Fruit fly (Drosophila melanogaster): ENCODE data around the gene CG11504.
A peak's percentile ranks its signal among the peaks of the same experiment; 100 is the strongest.

CG11504 gene

DNA sequence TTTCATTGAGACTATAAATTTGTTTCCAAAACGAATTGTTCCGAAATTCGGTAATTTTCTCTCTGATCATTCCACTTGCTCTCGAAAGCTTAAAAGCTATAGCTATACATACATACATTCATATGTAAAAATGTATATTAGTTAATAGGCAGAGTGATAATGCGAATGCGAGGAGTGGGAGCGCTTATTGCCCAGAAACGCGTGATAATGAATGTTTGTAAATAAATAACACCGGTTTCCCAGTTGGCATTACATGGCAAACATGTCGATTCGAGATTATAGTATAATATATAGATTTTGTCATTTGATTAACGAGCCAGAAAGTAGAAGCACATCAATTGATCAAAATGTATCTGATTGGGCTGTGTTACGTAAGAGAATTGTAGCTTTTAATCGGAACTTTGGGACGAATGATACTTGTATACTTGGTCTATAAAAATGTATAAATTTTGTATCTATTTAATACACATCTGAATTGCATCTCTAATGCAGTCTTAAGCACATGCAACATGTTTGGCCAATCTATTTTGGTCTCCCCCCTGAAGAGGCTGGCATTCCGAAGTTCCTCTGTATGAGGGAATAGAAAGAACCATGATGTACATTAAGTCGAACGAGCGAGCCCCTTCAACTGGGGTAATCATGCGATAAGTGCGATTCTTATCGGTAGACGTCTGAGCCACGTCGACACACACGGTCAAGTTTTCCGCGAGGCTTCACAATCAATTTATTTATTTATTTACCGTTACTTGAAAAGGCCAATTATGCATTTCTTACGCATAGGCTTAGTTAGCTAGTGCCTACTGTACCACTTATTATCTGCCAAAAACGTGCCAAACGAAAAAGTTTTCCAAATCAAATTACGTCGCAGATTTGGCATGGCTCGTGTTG lies 15.1 kb downstream of the CG11504 start (continued):
- TF ChIP-seq YL-1 (GFP tag; optimal IDR thresholded peaks at IDR 0.05) (peak; percentile 17), CG1602 (GFP tag; optimal IDR thresholded peaks at IDR 0.05) (no peak), Myb (GFP tag; optimal IDR thresholded peaks at IDR 0.05) (peak; percentile 2), ranshi (GFP tag; IDR thresholded peaks at IDR 0.05) (peak; percentile 23; the same call in 1 of the 2 replicates), gfzf (GFP tag; optimal IDR thresholded peaks at IDR 0.05) (no peak), grau (tag; optimal IDR thresholded peaks at IDR 0.05) (peak; percentile 80), GATAe (GFP tag; conservative IDR thresholded peaks at IDR 0.05) (peak; percentile 38; the same call in 1 of the 2 replicates), CG34376 (GFP tag; optimal IDR thresholded peaks at IDR 0.05) (peak; percentile 27), Vsx1 (GFP tag; optimal IDR thresholded peaks at IDR 0.05) (peak; percentile 20), CG2889 (GFP tag; IDR thresholded peaks at IDR 0.05) (no peak), lab (GFP tag; optimal IDR thresholded peaks at IDR 0.05) (peak; percentile 56), Hmr (GFP tag; optimal IDR thresholded peaks at IDR 0.05) (peak; percentile 11), slbo (GFP tag; IDR thresholded peaks at IDR 0.05) (peak; percentile 48; the same call in 1 of the 2 replicates), Dip3 (GFP tag; optimal IDR thresholded peaks at IDR 0.05) (no peak), CG10274 (GFP tag; optimal IDR thresholded peaks at IDR 0.05) (peak; percentile 85), crol (GFP tag; IDR thresholded peaks at IDR 0.05) (no peak), sens (GFP tag) (peak; percentile 59), CG32532 (GFP tag; IDR thresholded peaks at IDR 0.05) (peak; percentile 83)

DNA sequence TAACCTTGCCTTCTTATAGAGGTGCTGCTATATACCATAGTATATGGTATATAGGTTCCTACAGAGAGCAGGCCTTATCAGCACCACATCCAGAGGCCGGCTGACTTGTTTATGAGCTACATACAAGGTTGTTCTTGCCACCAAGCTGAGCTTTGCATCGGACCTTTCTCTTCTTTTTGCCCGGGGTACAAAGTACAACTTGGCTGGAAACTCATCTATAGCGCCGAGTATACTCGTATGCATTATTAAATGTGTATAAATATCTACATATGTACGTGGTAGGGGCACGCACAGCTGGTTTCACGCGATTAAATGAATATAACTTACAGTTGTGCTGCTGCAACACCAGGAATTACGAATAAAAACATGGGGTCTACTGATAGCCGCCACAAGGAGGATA lies 16.2 kb downstream of the CG11504 start:
- TF ChIP-seq nom (GFP tag; optimal IDR thresholded peaks at IDR 0.05), result peak; percentile 98
- peak; percentile 66 for TF ChIP-seq Drgx (GFP tag; IDR thresholded peaks at IDR 0.05)
- TF ChIP-seq Ets65A (GFP tag), result peak; percentile 40
- TF ChIP-seq CG7987 (GFP tag; optimal IDR thresholded peaks at IDR 0.05), result no peak
- TF ChIP-seq bsh (GFP tag; optimal IDR thresholded peaks at IDR 0.05), result peak in 1 of 2 experiments; percentile 67
- TF ChIP-seq nerfin-2 (GFP tag; IDR thresholded peaks at IDR 0.05; ENCODE audit: partially characterized antibody), result no peak
- TF ChIP-seq CG4730 (GFP tag; IDR thresholded peaks at IDR 0.05), result no peak
- TF ChIP-seq sens (GFP tag), result peak; percentile 33

DNA sequence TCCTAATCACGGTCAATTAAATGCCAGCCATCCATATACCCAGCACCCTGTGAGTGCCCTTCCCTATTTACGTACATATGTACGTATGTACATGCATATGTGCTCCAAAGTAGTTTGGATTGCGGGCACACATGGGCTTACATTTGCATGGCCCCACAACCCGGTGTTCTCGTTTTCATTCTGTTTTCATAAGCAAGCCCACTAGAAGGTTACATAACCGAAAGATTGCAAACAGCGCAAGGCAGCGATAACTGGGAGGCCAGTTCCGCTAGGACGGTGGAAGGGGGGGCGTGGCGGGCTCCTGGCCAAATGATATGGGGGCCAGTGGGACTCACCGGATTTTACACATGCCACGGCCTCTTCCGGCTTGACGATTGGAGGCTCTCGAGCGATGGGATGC lies 16.8 kb downstream of the CG11504 start:
- TF ChIP-seq sug (tag; optimal IDR thresholded peaks at IDR 0.05), result peak; percentile 31
- peak; percentile 21; the same call in 1 of the 3 replicates for TF ChIP-seq ci (GFP tag; IDR thresholded peaks at IDR 0.05)
- TF ChIP-seq ac (GFP tag; optimal IDR thresholded peaks at IDR 0.05), result no peak
- TF ChIP-seq CG6791 (GFP tag; IDR thresholded peaks at IDR 0.05; ENCODE audit: partially characterized antibody), result 0 out of 3 replicates have a peak, but pooled peaks have one; percentile 8
- TF ChIP-seq Pdp1 (GFP tag; optimal IDR thresholded peaks at IDR 0.05), result peak in 1 of 2 experiments; percentile 91
- TF ChIP-seq CG9437 (GFP tag; optimal IDR thresholded peaks at IDR 0.05), result no peak

DNA sequence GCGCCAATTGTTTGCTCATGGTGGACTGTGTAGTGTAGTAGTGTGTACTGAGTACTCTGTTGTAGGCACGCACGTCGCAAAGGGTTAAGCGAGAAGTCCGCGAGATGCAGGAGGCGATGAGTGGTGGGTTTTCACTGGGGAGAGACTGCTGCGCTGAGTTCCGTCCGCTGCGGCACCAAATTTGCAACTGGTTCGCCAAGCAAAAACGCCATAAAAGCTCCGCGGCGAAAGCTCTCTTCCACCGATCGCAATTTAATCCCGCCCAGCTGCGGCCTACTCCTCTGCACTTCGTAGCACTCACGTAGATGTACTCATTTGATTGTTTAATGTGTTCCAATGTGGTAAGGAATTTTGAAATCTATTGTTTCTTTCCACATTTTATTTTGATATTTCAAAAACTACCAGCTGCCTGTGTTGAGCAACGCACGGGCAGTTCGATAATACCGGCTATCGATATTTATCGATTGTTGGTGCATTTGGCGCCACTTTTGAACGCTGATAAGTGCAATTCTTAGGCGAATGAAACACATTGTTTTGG lies 17.3 kb downstream of the CG11504 start, which contains the start of gene CG7920:
TSS of gene CG7920 (minus strand) at position 308 of the 538 bp plus-strand sequence.
- TF ChIP-seq lov (optimal IDR thresholded peaks at IDR 0.05) (no peak), lov (GFP tag; IDR thresholded peaks at IDR 0.05) (no peak), maf-S (GFP tag; optimal IDR thresholded peaks at IDR 0.05) (peak; percentile 10), C15 (GFP tag; IDR thresholded peaks at IDR 0.05) (no peak), CG34422 (GFP tag; IDR thresholded peaks at IDR 0.05) (peak; percentile 55; the same call in 2 of the 3 replicates), TFAM (GFP tag; optimal IDR thresholded peaks at IDR 0.05) (no peak), CG2199 (GFP tag; IDR thresholded peaks at IDR 0.05) (no peak), zfh2 (GFP tag; optimal IDR thresholded peaks at IDR 0.05) (peak; percentile 51), chinmo (GFP tag; IDR thresholded peaks at IDR 0.05; ENCODE audit: partially characterized antibody) (peak; percentile 76; the same call in 2 of the 4 replicates), E2f2 (GFP tag; IDR thresholded peaks at IDR 0.05) (peak; percentile 99), CG9727 (GFP tag; optimal IDR thresholded peaks at IDR 0.05) (no peak), zen2 (GFP tag; IDR thresholded peaks at IDR 0.05; ENCODE audit: partially characterized antibody) (peak; percentile 44; the same call in 1 of the 3 replicates), eve (GFP tag; optimal IDR thresholded peaks at IDR 0.05) (no peak), pho (GFP tag; optimal IDR thresholded peaks at IDR 0.05) (peak; percentile 46), CG1529 (GFP tag; optimal IDR thresholded peaks at IDR 0.05) (no peak)
